Worm (Caenorhabditis elegans) whole organism, L4/young adult: ENCODE data around the gene K08D8.1.

Experiments
- dao-5 ChIP-seq: sonication (generic microtip); optimal IDR thresholded peaks from 2 replicates; lab custom pipeline; 2016; ENCODE audit warnings: missing genotype, missing genetic modification characterization, moderate library complexity, missing compliant biosample characterization
- him-1 ChIP-seq: sonication (generic microtip); optimal IDR thresholded peaks from 2 replicates; lab custom pipeline; 2016; ENCODE audit warnings: missing genotype, missing genetic modification reagents, missing genetic modification characterization, missing compliant biosample characterization

DNA sequence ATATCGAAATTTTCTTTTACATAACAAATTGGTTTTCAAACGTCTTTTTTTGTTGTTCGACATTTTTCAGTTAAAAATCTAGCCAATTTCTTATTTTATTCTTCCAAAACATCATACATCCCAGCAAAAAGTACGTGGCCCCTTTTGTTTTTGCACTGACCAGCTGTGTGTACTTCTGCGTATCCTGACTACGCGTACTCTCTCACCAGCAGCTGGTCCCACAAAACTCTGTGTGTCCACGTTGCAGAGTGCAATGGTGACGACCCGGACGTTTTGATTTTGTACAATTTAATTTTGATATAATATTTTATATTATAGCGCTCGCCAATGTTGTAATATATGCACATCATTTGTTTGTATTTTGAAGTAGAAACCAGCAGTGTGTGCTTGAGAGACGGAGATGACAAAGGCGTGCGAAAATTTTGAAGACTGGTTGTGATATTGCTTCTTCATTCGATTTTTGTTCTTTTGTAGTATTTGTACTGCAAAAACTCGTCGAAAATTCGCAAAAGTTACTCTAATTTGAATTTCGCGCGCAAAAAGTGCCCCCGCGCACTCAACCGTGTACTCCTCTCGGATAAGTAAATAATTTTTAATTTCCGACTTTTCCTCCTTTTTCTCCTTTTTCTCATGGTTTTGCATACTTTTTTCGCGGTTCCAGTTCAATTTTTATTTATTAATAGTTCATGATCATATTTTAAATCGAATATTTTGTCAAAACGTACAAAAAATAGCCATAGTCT is 37.8 kb upstream of the K08D8.1 start:
- TF ChIP-seq dao-5 (tag; lab: Kevin White, UChicago) (no peak), him-1 (tag; lab: Kevin White, UChicago) (no peak)
